Fruit fly (Drosophila melanogaster): ENCODE measurements around the gene CG3213.

The CG3213 gene

DNA sequence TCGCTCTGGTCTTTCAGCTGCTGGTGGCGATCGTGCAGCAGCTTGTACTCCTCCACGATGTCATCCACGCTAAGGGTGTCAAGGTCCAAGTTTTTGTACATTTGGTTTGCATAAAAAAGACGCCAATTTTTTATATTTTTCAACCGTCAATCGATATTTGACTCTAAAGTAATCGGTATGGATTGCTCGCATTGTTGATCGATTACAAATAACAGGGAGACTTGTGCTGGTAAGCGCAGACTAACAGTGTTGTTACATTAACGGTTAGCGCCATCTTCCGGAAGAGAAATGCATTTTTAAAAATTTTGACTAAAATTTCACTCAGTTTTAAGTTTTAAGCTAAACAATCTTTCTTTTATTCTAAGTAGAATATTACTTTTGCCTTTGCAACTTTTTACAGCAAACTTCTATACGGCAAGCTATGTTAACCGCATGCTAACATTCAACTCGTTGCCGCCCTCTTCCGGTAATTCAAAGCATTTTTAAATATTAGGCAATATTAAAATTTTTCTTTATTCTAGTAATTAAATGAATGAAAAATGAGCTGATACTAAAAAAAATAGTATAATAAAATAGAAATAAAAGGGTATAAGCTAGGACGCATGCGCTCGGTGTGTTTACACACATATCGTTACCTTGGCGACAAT, 10.9 kb upstream of the CG3213 start, which contains the start of the genes Spindly and IFT57 (continued):
- TF ChIP-seq Sox102F (GFP tag; optimal IDR thresholded peaks at IDR 0.05): no peak
- TF ChIP-seq phol (tag; optimal IDR thresholded peaks at IDR 0.05): no peak
- no peak for TF ChIP-seq CG10543 (GFP tag; optimal IDR thresholded peaks at IDR 0.05)
- TF ChIP-seq CG15073 (GFP tag; optimal IDR thresholded peaks at IDR 0.05): no peak
- peak; percentile 67; the same call in 2 of the 3 replicates for TF ChIP-seq CG34224 (GFP tag; IDR thresholded peaks at IDR 0.05; ENCODE audit: partially characterized antibody)
- no peak for TF ChIP-seq grau (tag; optimal IDR thresholded peaks at IDR 0.05)
- no peak for TF ChIP-seq CG10565 (GFP tag; optimal IDR thresholded peaks at IDR 0.05)
- TF ChIP-seq CG12219 (GFP tag; optimal IDR thresholded peaks at IDR 0.05): no peak
- TF ChIP-seq CG11504 (tag; optimal IDR thresholded peaks at IDR 0.05): no peak
- TF ChIP-seq slp2 (GFP tag; optimal IDR thresholded peaks at IDR 0.05): no peak
- no peak for TF ChIP-seq org-1 (GFP tag; optimal IDR thresholded peaks at IDR 0.05)
- no peak for TF ChIP-seq danr (GFP tag; IDR thresholded peaks at IDR 0.05)
- TF ChIP-seq kni (GFP tag; optimal IDR thresholded peaks at IDR 0.05): no peak
- no peak for TF ChIP-seq z (GFP tag; IDR thresholded peaks at IDR 0.05)
- TF ChIP-seq Opbp (GFP tag; IDR thresholded peaks at IDR 0.05; ENCODE audit: partially characterized antibody): peak; percentile 68; the same call in 2 of the 3 replicates
- no peak for TF ChIP-seq CG13424 (tag; optimal IDR thresholded peaks at IDR 0.05)
- TF ChIP-seq pnt (GFP tag; optimal IDR thresholded peaks at IDR 0.05): no peak
- TF ChIP-seq CG8478 (optimal IDR thresholded peaks at IDR 0.05): no peak
- TF ChIP-seq Ptx1 (GFP tag; IDR thresholded peaks at IDR 0.05): no peak
- TF ChIP-seq E2f1 (GFP tag; IDR thresholded peaks at IDR 0.05): no peak
- TF ChIP-seq trh (GFP tag; optimal IDR thresholded peaks at IDR 0.05): no peak
- TF ChIP-seq H15 (GFP tag; IDR thresholded peaks at IDR 0.05): no peak
- TF ChIP-seq abd-A (tag; optimal IDR thresholded peaks at IDR 0.05): no peak
- TF ChIP-seq CG8290 (GFP tag; optimal IDR thresholded peaks at IDR 0.05): no peak
- TF ChIP-seq CG8290 (tag; optimal IDR thresholded peaks at IDR 0.05): no peak
- 0 out of 2 replicates have a peak, but pooled peaks have one; percentile 21 for TF ChIP-seq sob (GFP tag; IDR thresholded peaks at IDR 0.05)
- no peak for TF ChIP-seq Atf-2 (GFP tag; optimal IDR thresholded peaks at IDR 0.05)
- TF ChIP-seq Eip74EF (GFP tag; optimal IDR thresholded peaks at IDR 0.05): no peak
- TF ChIP-seq Drgx (GFP tag; IDR thresholded peaks at IDR 0.05): no peak
- TF ChIP-seq NfI (GFP tag; optimal IDR thresholded peaks at IDR 0.05): no peak
- no peak for TF ChIP-seq Six4 (GFP tag; optimal IDR thresholded peaks at IDR 0.05)
- TF ChIP-seq CG4424 (GFP tag; optimal IDR thresholded peaks at IDR 0.05): no peak
- TF ChIP-seq BEAF-32 (GFP tag; optimal IDR thresholded peaks at IDR 0.05): peak; percentile 57
- no peak for TF ChIP-seq corto (GFP tag; optimal IDR thresholded peaks at IDR 0.05)
- peak; percentile 71 for TF ChIP-seq ato (GFP tag; IDR thresholded peaks at IDR 0.05; ENCODE audit: partially characterized antibody)
- TF ChIP-seq mirr (GFP tag; optimal IDR thresholded peaks at IDR 0.05): no peak
- TF ChIP-seq Sin3A (optimal IDR thresholded peaks at IDR 0.05): peak; percentile 15
- TF ChIP-seq CG15514 (GFP tag; optimal IDR thresholded peaks at IDR 0.05): no peak
- no peak for TF ChIP-seq CG12155 (GFP tag; optimal IDR thresholded peaks at IDR 0.05)
- TF ChIP-seq CG7963 (GFP tag; IDR thresholded peaks at IDR 0.05; ENCODE audit: partially characterized antibody): no peak
- TF ChIP-seq CG3065 (GFP tag; optimal IDR thresholded peaks at IDR 0.05): no peak
- no peak for TF ChIP-seq CG14667 (GFP tag; IDR thresholded peaks at IDR 0.05)
- TF ChIP-seq B-H2 (GFP tag; optimal IDR thresholded peaks at IDR 0.05): no peak
- no peak for TF ChIP-seq CG10431 (GFP tag; optimal IDR thresholded peaks at IDR 0.05)
- no peak for TF ChIP-seq Gug (GFP tag; IDR thresholded peaks at IDR 0.05)
- TF ChIP-seq CG15011 (GFP tag; optimal IDR thresholded peaks at IDR 0.05): no peak
- no peak for TF ChIP-seq Lpt (GFP tag; optimal IDR thresholded peaks at IDR 0.05)
- TF ChIP-seq ind (GFP tag; optimal IDR thresholded peaks at IDR 0.05): no peak
- TF ChIP-seq CG1603 (tag; optimal IDR thresholded peaks at IDR 0.05): peak; percentile 34
- no peak for TF ChIP-seq Aef1 (GFP tag; IDR thresholded peaks at IDR 0.05)
- no peak for TF ChIP-seq lola (GFP tag; optimal IDR thresholded peaks at IDR 0.05)

Data from whole organism, embryonic.